Fruit fly (Drosophila melanogaster): Measurements from ENCODE around the gene CG3402.

Gene CG3402

DNA sequence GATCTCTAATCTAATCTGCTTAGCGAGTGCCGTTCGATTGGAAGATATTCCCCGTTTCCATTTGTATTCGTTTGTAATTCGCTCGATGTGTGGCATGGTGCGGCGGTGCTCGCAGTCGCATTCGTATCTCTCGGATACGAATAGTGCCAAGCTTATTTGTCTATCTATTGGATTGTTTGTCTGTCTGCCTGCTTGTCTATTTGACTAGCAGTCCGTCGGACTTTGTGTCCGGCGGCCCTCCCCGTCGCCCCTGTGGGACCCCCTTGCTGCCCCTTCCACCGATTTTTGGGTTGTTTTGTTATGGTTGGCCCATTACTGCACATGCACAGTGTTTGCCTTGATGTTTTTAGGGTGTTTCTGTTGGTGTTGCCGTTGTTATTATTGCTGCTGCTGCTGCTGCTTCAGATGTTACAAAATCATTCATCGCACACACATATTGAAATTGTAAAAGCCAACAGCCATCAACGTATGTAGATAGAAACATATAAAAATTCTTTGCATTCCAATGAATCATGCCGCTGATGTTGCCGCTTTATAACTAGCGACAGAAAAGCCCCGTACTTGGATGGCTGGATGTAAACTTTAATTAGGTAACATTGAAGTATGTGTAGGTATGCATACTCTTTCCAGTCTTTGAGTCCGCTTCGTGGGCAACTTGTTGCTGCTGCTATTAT is 37.8 kb downstream of the CG3402 start (continued):
- peak; percentile 53; the same call in 2 of the 3 replicates for TF ChIP-seq sr (GFP tag; IDR thresholded peaks at IDR 0.05)
- TF ChIP-seq Doc2 (GFP tag; IDR thresholded peaks at IDR 0.05): no peak
- peak; percentile 79 for TF ChIP-seq Med (GFP tag)
- peak; percentile 6 for TF ChIP-seq twi (tag; optimal IDR thresholded peaks at IDR 0.05)
- TF ChIP-seq CG4424 (GFP tag; optimal IDR thresholded peaks at IDR 0.05): peak; percentile 18
- no peak for TF ChIP-seq CG4282 (GFP tag; optimal IDR thresholded peaks at IDR 0.05)
- TF ChIP-seq gcm (GFP tag; optimal IDR thresholded peaks at IDR 0.05): peak; percentile 18
- peak; percentile 72; the same call in 1 of the 3 replicates for TF ChIP-seq so (GFP tag; IDR thresholded peaks at IDR 0.05)
- TF ChIP-seq prd (optimal IDR thresholded peaks at IDR 0.05): no peak
- TF ChIP-seq prd (GFP tag; IDR thresholded peaks at IDR 0.05): 0 out of 3 replicates have a peak, but pooled peaks have one; percentile 13
- TF ChIP-seq stc (GFP tag; IDR thresholded peaks at IDR 0.05): peak; percentile 78
- TF ChIP-seq Xbp1 (GFP tag; optimal IDR thresholded peaks at IDR 0.05): no peak
- peak; percentile 18 for TF ChIP-seq Fer1 (GFP tag; optimal IDR thresholded peaks at IDR 0.05)
- TF ChIP-seq CG12659 (GFP tag; optimal IDR thresholded peaks at IDR 0.05): no peak
- peak; percentile 16 for TF ChIP-seq CG11723 (GFP tag; optimal IDR thresholded peaks at IDR 0.05)
- peak; percentile 22 for TF ChIP-seq CG15696 (tag; optimal IDR thresholded peaks at IDR 0.05)
- no peak for TF ChIP-seq CG12391 (tag; optimal IDR thresholded peaks at IDR 0.05)
- TF ChIP-seq otp (GFP tag; IDR thresholded peaks at IDR 0.05): peak; percentile 83
- TF ChIP-seq grn (GFP tag; optimal IDR thresholded peaks at IDR 0.05): peak; percentile 81
- TF ChIP-seq Oaz (GFP tag; IDR thresholded peaks at IDR 0.05): 0 out of 2 replicates have a peak, but pooled peaks have one; percentile 34
- no peak for TF ChIP-seq Hsf (GFP tag; optimal IDR thresholded peaks at IDR 0.05)
- peak; percentile 21 for TF ChIP-seq CG2678 (tag; optimal IDR thresholded peaks at IDR 0.05)
- TF ChIP-seq nerfin-2 (GFP tag; IDR thresholded peaks at IDR 0.05; ENCODE audit: partially characterized antibody): 0 out of 2 replicates have a peak, but pooled peaks have one; percentile 11
- 0 out of 2 replicates have a peak, but pooled peaks have one; percentile 13 for TF ChIP-seq sna (GFP tag; IDR thresholded peaks at IDR 0.05; ENCODE audit: partially characterized antibody)
- TF ChIP-seq CG33557 (GFP tag; optimal IDR thresholded peaks at IDR 0.05): peak; percentile 23
- peak; percentile 7 for TF ChIP-seq bcd (GFP tag; optimal IDR thresholded peaks at IDR 0.05)
- no peak for TF ChIP-seq E2f1 (GFP tag; IDR thresholded peaks at IDR 0.05)
- TF ChIP-seq lola (GFP tag; optimal IDR thresholded peaks at IDR 0.05): no peak
- peak; percentile 46 for TF ChIP-seq mirr (GFP tag; optimal IDR thresholded peaks at IDR 0.05)
- TF ChIP-seq CG17359 (tag; optimal IDR thresholded peaks at IDR 0.05): peak; percentile 51
- TF ChIP-seq CG4854 (GFP tag; optimal IDR thresholded peaks at IDR 0.05): no peak
- TF ChIP-seq HHEX (GFP tag; optimal IDR thresholded peaks at IDR 0.05): peak; percentile 23
- peak; percentile 13 for TF ChIP-seq CG7987 (GFP tag; optimal IDR thresholded peaks at IDR 0.05)
- no peak for TF ChIP-seq hkb (optimal IDR thresholded peaks at IDR 0.05)
- TF ChIP-seq hkb (GFP tag; IDR thresholded peaks at IDR 0.05): peak; percentile 72
- 0 out of 2 replicates have a peak, but pooled peaks have one; percentile 34 for TF ChIP-seq toy (GFP tag; IDR thresholded peaks at IDR 0.05)
- TF ChIP-seq CoRest (tag; optimal IDR thresholded peaks at IDR 0.05): no peak
- peak; percentile 95 for TF ChIP-seq crol (GFP tag; IDR thresholded peaks at IDR 0.05)
- no peak for TF ChIP-seq YL-1 (GFP tag; optimal IDR thresholded peaks at IDR 0.05)
- no peak for TF ChIP-seq wdn (GFP tag; IDR thresholded peaks at IDR 0.05)
- no peak for TF ChIP-seq fd96Cb (tag; optimal IDR thresholded peaks at IDR 0.05)
- no peak for TF ChIP-seq mld (GFP tag; IDR thresholded peaks at IDR 0.05; ENCODE audit: partially characterized antibody)
- TF ChIP-seq Lim3 (GFP tag; IDR thresholded peaks at IDR 0.05): no peak
- TF ChIP-seq BtbVII (GFP tag; optimal IDR thresholded peaks at IDR 0.05): peak; percentile 39
- peak; percentile 36; the same call in 1 of the 3 replicates for TF ChIP-seq Opbp (GFP tag; IDR thresholded peaks at IDR 0.05; ENCODE audit: partially characterized antibody)
- TF ChIP-seq CG10274 (GFP tag; optimal IDR thresholded peaks at IDR 0.05): no peak
- peak; percentile 46 for TF ChIP-seq org-1 (GFP tag; optimal IDR thresholded peaks at IDR 0.05)
- no peak for TF ChIP-seq MESR4 (GFP tag; optimal IDR thresholded peaks at IDR 0.05)
- TF ChIP-seq CG18619 (GFP tag; optimal IDR thresholded peaks at IDR 0.05): no peak

Measured in whole organism, embryonic.